Fruit fly (Drosophila melanogaster) whole organism: ENCODE results near the gene Vps39.

ENCODE experiments used
- pan ChIP-seq: fragments of >200 bp; optimal IDR thresholded peaks from 2 replicates; lab custom pipeline; 2017
- psq ChIP-seq: fragments of >200 bp; optimal IDR thresholded peaks from 2 replicates; lab custom pipeline; 2017

DNA sequence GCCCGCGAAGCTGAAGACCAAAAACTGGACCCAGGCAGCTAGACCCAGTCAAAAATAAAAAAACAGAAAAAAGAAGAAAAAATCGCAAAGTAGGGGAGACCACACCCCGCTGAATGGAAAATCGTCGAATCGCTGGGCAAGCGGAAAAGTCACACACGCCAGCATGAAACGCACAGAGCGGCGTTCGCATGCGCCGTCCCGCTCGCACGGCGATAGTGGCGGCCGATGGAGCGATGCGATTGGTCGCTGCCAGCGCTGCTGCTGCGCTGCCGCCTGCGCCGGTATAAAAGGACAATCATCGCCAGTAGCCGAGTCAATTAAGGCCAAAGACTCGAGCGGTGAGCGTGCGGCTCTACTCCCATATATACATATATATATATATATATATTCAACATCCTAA is 38.4 kb downstream of the Vps39 start, which contains the start of gene repo:
- TF ChIP-seq pan (no peak), psq (lab: Kevin White, UChicago) (no peak)
